Fruit fly (Drosophila melanogaster) Kc167 (cell line): ENCODE data around the gene CG14227.

Source experiments
- Myc ChIP-seq: fragments of >200 bp; optimal IDR thresholded peaks from 2 replicates; lab custom pipeline; 2017; ENCODE audit warnings: missing external identifiers
- Sin3A ChIP-seq: fragments of >200 bp; optimal IDR thresholded peaks from 2 replicates; lab custom pipeline; 2018; ENCODE audit warnings: missing external identifiers
- h ChIP-seq: fragments of >200 bp; optimal IDR thresholded peaks from 3 replicates; lab custom pipeline; 2018; ENCODE audit warnings: missing external identifiers
- insv ChIP-seq: fragments of >200 bp; optimal IDR thresholded peaks from 3 replicates; lab custom pipeline; 2018; ENCODE audit warnings: missing external identifiers
- ttk ChIP-seq: sonication (Bioruptor generic); optimal IDR thresholded peaks from 2 replicates; lab custom pipeline; 2017; ENCODE audit warnings: missing external identifiers

DNA sequence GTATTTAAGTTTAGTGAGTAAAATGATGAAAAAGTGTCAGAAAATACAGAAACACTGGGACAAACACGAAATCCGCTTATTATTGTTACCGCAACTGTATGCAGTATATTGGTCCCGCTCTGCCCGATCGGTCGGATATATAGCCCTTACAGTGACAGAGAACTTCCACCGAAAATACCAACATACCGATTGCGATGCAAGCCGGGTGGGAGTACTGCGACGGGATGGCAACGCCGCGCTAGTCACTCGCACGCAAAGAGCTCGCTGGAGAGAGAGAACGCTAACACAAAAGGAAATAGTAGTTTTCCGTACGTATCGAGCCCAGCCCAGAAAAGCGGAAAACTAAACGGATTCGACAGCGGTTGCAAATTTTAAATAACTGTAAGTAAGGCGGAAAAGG lies 8.1 kb upstream of the CG14227 start, which contains the start of gene Cdc42:
- TF ChIP-seq Myc (lab: Kevin White, UChicago) = no peak
- no peak for TF ChIP-seq Sin3A
- no peak for TF ChIP-seq ttk (lab: Kevin White, UChicago)
- no peak for TF ChIP-seq h (lab: Kevin White, UChicago)
- no peak for TF ChIP-seq insv (lab: Kevin White, UChicago)
